Fruit fly (Drosophila melanogaster): ENCODE data around the gene Burs.

Gene Burs

DNA sequence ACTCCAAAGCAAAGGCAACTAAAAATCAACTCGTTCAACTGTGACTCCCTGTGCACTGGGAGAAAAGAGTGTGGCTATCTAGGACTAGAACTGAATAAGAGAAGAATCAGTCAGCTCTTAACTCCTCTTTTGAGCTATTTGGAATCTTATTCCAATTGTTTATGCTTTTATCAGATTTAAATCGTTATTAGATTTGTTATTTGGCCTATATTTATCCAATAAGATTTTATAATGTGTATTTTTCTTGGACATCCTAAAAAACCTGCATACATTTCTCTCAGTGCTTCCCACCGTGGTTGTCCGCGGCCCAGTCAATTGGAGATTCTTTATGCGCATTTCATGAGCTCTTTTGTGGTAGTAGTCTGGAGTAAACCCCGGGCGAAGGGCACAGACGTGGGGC lies 12.1 kb downstream of the Burs start (continued):
- TF ChIP-seq br (optimal IDR thresholded peaks at IDR 0.05) (no peak), CG14014 (GFP tag; IDR thresholded peaks at IDR 0.05) (peak; percentile 79), Taf1 (GFP tag; IDR thresholded peaks at IDR 0.05) (no peak), pan (optimal IDR thresholded peaks at IDR 0.05) (no peak), pan (GFP tag; optimal IDR thresholded peaks at IDR 0.05 in 1 of 2, IDR thresholded peaks at IDR 0.05 in 1 of 2) (peak in 1 of 2 experiments; percentile 65), CG33557 (GFP tag; optimal IDR thresholded peaks at IDR 0.05) (peak; percentile 16), Ptx1 (GFP tag; IDR thresholded peaks at IDR 0.05) (peak; percentile 83), CTCF (GFP tag; optimal IDR thresholded peaks at IDR 0.05) (no peak), oc (tag; optimal IDR thresholded peaks at IDR 0.05) (no peak), otp (GFP tag; IDR thresholded peaks at IDR 0.05) (peak; percentile 36; the same call in 1 of the 3 replicates), mam (GFP tag; optimal IDR thresholded peaks at IDR 0.05) (peak; percentile 76), Usf (GFP tag; optimal IDR thresholded peaks at IDR 0.05) (peak; percentile 35), her (GFP tag; optimal IDR thresholded peaks at IDR 0.05) (peak; percentile 3), Jarid2 (GFP tag; optimal IDR thresholded peaks at IDR 0.05) (no peak), Hr78 (GFP tag; optimal IDR thresholded peaks at IDR 0.05) (no peak), sqz (GFP tag; optimal IDR thresholded peaks at IDR 0.05) (peak; percentile 25), Ssrp (tag; optimal IDR thresholded peaks at IDR 0.05) (peak; percentile 59), pita (GFP tag; optimal IDR thresholded peaks at IDR 0.05) (no peak), CG17802 (tag; optimal IDR thresholded peaks at IDR 0.05) (peak; percentile 14), CG8944 (GFP tag; optimal IDR thresholded peaks at IDR 0.05) (peak; percentile 24), fu2 (GFP tag; optimal IDR thresholded peaks at IDR 0.05) (no peak), Eip74EF (GFP tag; optimal IDR thresholded peaks at IDR 0.05) (peak in 1 of 2 experiments; percentile 28), CG16863 (GFP tag; optimal IDR thresholded peaks at IDR 0.05) (peak; percentile 60), chm (GFP tag; IDR thresholded peaks at IDR 0.05) (no peak), Oli (tag; optimal IDR thresholded peaks at IDR 0.05) (peak; percentile 78), ewg (GFP tag; optimal IDR thresholded peaks at IDR 0.05) (peak; percentile 33), CG4707 (GFP tag; optimal IDR thresholded peaks at IDR 0.05) (no peak), grau (tag; optimal IDR thresholded peaks at IDR 0.05) (peak; percentile 76), CG2875 (GFP tag; optimal IDR thresholded peaks at IDR 0.05) (peak; percentile 25), Dfd (GFP tag; optimal IDR thresholded peaks at IDR 0.05) (no peak), Max (GFP tag; optimal IDR thresholded peaks at IDR 0.05) (peak; percentile 43), Rx (GFP tag; IDR thresholded peaks at IDR 0.05) (no peak), CG3995 (GFP tag; optimal IDR thresholded peaks at IDR 0.05) (no peak), CG10274 (GFP tag; optimal IDR thresholded peaks at IDR 0.05) (peak; percentile 3), CG43689 (GFP tag; IDR thresholded peaks at IDR 0.05) (peak; percentile 55), maf-S (GFP tag; optimal IDR thresholded peaks at IDR 0.05) (peak; percentile 22), btn (GFP tag; optimal IDR thresholded peaks at IDR 0.05) (no peak), ab (GFP tag; optimal IDR thresholded peaks at IDR 0.05) (peak; percentile 40), CG2129 (GFP tag; IDR thresholded peaks at IDR 0.05; ENCODE audit: partially characterized antibody) (no peak), cad (GFP tag; optimal IDR thresholded peaks at IDR 0.05) (no peak), CG16815 (GFP tag; optimal IDR thresholded peaks at IDR 0.05) (peak; percentile 52), Dp (GFP tag; optimal IDR thresholded peaks at IDR 0.05) (no peak), vvl (GFP tag; IDR thresholded peaks at IDR 0.05) (peak; percentile 65), Ada2b (GFP tag; IDR thresholded peaks at IDR 0.05) (peak; percentile 77), trem (tag; optimal IDR thresholded peaks at IDR 0.05) (peak; percentile 1), CG10321 (GFP tag; IDR thresholded peaks at IDR 0.05) (no peak), disco-r (GFP tag; optimal IDR thresholded peaks at IDR 0.05) (no peak), jigr1 (GFP tag; IDR thresholded peaks at IDR 0.05) (peak; percentile 59; the same call in 1 of the 3 replicates), CG17359 (tag; optimal IDR thresholded peaks at IDR 0.05) (peak; percentile 62), lmd (GFP tag; IDR thresholded peaks at IDR 0.05) (peak; percentile 76), CG12942 (GFP tag; optimal IDR thresholded peaks at IDR 0.05) (peak; percentile 38), seq (GFP tag; IDR thresholded peaks at IDR 0.05) (peak; percentile 74), CG8089 (GFP tag; optimal IDR thresholded peaks at IDR 0.05) (peak; percentile 48)
